Worm (Caenorhabditis elegans) whole organism, late embryonic: ENCODE results near the gene crh-2.

Source experiments
- C08G9.2 ChIP-seq: sonication (generic microtip); optimal IDR thresholded peaks from 2 replicates; lab custom pipeline; 2016; ENCODE audit warnings: mild to moderate bottlenecking, missing genetic modification characterization, moderate library complexity, missing compliant biosample characterization
- F13H6.1 ChIP-seq: sonication (generic microtip); optimal IDR thresholded peaks from 2 replicates; lab custom pipeline; 2016; ENCODE audit warnings: missing genetic modification characterization, missing compliant biosample characterization
- ceh-19 ChIP-seq: fragments of 200-800 bp; sonication (Bioruptor generic); optimal IDR thresholded peaks from 2 replicates; lab custom pipeline; 2018; ENCODE audit warnings: mild to moderate bottlenecking, missing genetic modification characterization, missing compliant biosample characterization
- ceh-22 ChIP-seq: sonication (generic microtip); optimal IDR thresholded peaks from 2 replicates; lab custom pipeline; 2017; ENCODE audit warnings: missing biosample characterization, missing genetic modification characterization
- ceh-24 ChIP-seq: sonication (generic microtip); optimal IDR thresholded peaks from 2 replicates; lab custom pipeline; 2016; ENCODE audit warnings: mild to moderate bottlenecking, missing genetic modification characterization, missing compliant biosample characterization
- ceh-30 ChIP-seq: fragments of 150-350 bp; optimal IDR thresholded peaks from 2 replicates; lab custom pipeline; 2014; ENCODE audit warnings: missing biosample characterization, missing genetic modification characterization
- ceh-31 ChIP-seq: sonication (generic microtip); optimal IDR thresholded peaks from 2 replicates; lab custom pipeline; 2016; ENCODE audit warnings: missing genetic modification characterization, missing compliant biosample characterization
- ceh-34 ChIP-seq: sonication (generic microtip); optimal IDR thresholded peaks from 2 replicates; lab custom pipeline; 2016; ENCODE audit warnings: mild to moderate bottlenecking, missing genetic modification characterization, missing compliant biosample characterization
- ceh-45 ChIP-seq: fragments of 200-800 bp; sonication (Bioruptor generic); IDR thresholded peaks from 2 replicates; pipeline ENCODE4 v1.3.6; 2022; ENCODE audit warnings: missing genetic modification reagents, missing genetic modification characterization, missing compliant biosample characterization
- ceh-6 ChIP-seq: fragments of 200-800 bp; sonication (Bioruptor generic); optimal IDR thresholded peaks from 2 replicates; lab custom pipeline; 2018; ENCODE audit warnings: mild to moderate bottlenecking, missing genetic modification characterization, missing compliant biosample characterization
- ceh-9 ChIP-seq: sonication (generic microtip); optimal IDR thresholded peaks from 2 replicates; lab custom pipeline; 2016; ENCODE audit warnings: mild to moderate bottlenecking, missing genetic modification characterization, inconsistent platforms, missing compliant biosample characterization
- dmd-4 ChIP-seq: sonication (generic microtip); optimal IDR thresholded peaks from 2 replicates; lab custom pipeline; 2016; ENCODE audit warnings: borderline replicate concordance, missing genetic modification characterization, missing compliant biosample characterization
- dve-1 ChIP-seq: sonication (generic microtip); optimal IDR thresholded peaks from 2 replicates; lab custom pipeline; 2017; ENCODE audit warnings: antibody characterized with exemption, mild to moderate bottlenecking, missing genetic modification characterization, missing compliant biosample characterization
- elt-2 ChIP-seq: sonication (generic microtip); optimal IDR thresholded peaks from 2 replicates; lab custom pipeline; 2016; ENCODE audit warnings: missing genetic modification reagents, missing genetic modification characterization, missing compliant biosample characterization
- fkh-10 ChIP-seq: fragments of 150-350 bp; optimal IDR thresholded peaks from 2 replicates; lab custom pipeline; 2014; ENCODE audit warnings: missing biosample characterization, missing genetic modification reagents, missing genetic modification characterization
- gmeb-2 ChIP-seq: sonication (generic microtip); optimal IDR thresholded peaks from 2 replicates; lab custom pipeline; 2016; ENCODE audit warnings: missing genetic modification characterization, inconsistent platforms, missing compliant biosample characterization
- hlh-30 ChIP-seq: sonication (generic microtip); optimal IDR thresholded peaks from 2 replicates; lab custom pipeline; 2017; ENCODE audit warnings: antibody characterized with exemption, missing genetic modification characterization, missing compliant biosample characterization; ENCODE audit not compliant: insufficient read depth
- lim-6 ChIP-seq: sonication (generic microtip); optimal IDR thresholded peaks from 2 replicates; lab custom pipeline; 2016; ENCODE audit warnings: missing genetic modification characterization, missing compliant biosample characterization
- mec-3 ChIP-seq: sonication (generic microtip); optimal IDR thresholded peaks from 2 replicates; lab custom pipeline; 2016; ENCODE audit warnings: borderline replicate concordance, missing genetic modification characterization, missing compliant biosample characterization
- nfya-1 ChIP-seq: sonication (generic microtip); optimal IDR thresholded peaks from 2 replicates; lab custom pipeline; 2017; ENCODE audit warnings: missing genetic modification characterization, mild to moderate bottlenecking, missing compliant biosample characterization, antibody characterized with exemption, moderate library complexity
- nhr-11 ChIP-seq: fragments of 150-350 bp; optimal IDR thresholded peaks from 2 replicates; lab custom pipeline; 2014; ENCODE audit warnings: missing biosample characterization, missing genetic modification characterization
- nhr-232 ChIP-seq: sonication (generic microtip); optimal IDR thresholded peaks from 2 replicates; lab custom pipeline; 2016; ENCODE audit warnings: missing genetic modification characterization, missing compliant biosample characterization
- pax-1 ChIP-seq: fragments of 150-350 bp; optimal IDR thresholded peaks from 2 replicates; lab custom pipeline; 2014; ENCODE audit warnings: missing biosample characterization, missing genetic modification characterization
- pha-2 ChIP-seq: sonication (generic microtip); optimal IDR thresholded peaks from 2 replicates; lab custom pipeline; 2017; ENCODE audit warnings: mild to moderate bottlenecking, missing genetic modification characterization, missing compliant biosample characterization
- sdc-2 ChIP-seq: sonication (generic microtip); optimal IDR thresholded peaks from 2 replicates; lab custom pipeline; 2016; ENCODE audit warnings: missing genotype, missing genetic modification characterization, missing compliant biosample characterization
- sox-2 ChIP-seq: fragments of 200-800 bp; sonication (Bioruptor generic); IDR thresholded peaks from 2 replicates; pipeline ENCODE4 v1.3.6; 2022; ENCODE audit warnings: missing genetic modification reagents, missing genetic modification characterization, missing compliant biosample characterization
- syd-9 ChIP-seq: sonication (generic microtip); optimal IDR thresholded peaks from 2 replicates; lab custom pipeline; 2016; ENCODE audit warnings: mild to moderate bottlenecking, missing genetic modification characterization, moderate library complexity, missing compliant biosample characterization
- tbx-2 ChIP-seq: sonication (generic microtip); optimal IDR thresholded peaks from 2 replicates; lab custom pipeline; 2016; ENCODE audit warnings: missing genetic modification characterization, missing compliant biosample characterization
- ttx-3 ChIP-seq: sonication (generic microtip); optimal IDR thresholded peaks from 2 replicates; lab custom pipeline; 2016; ENCODE audit warnings: missing genetic modification reagents, missing genetic modification characterization, missing compliant biosample characterization
- unc-55 ChIP-seq: sonication (generic microtip); optimal IDR thresholded peaks from 2 replicates; lab custom pipeline; 2017; ENCODE audit warnings: missing biosample characterization, missing genetic modification reagents, missing genetic modification characterization
- zip-5 ChIP-seq: sonication (generic microtip); optimal IDR thresholded peaks from 2 replicates; lab custom pipeline; 2016; ENCODE audit warnings: missing genetic modification characterization, missing compliant biosample characterization
- ztf-16 ChIP-seq: sonication (generic microtip); optimal IDR thresholded peaks from 2 replicates; lab custom pipeline; 2017; ENCODE audit warnings: missing genetic modification characterization, missing compliant biosample characterization

crh-2 gene

DNA sequence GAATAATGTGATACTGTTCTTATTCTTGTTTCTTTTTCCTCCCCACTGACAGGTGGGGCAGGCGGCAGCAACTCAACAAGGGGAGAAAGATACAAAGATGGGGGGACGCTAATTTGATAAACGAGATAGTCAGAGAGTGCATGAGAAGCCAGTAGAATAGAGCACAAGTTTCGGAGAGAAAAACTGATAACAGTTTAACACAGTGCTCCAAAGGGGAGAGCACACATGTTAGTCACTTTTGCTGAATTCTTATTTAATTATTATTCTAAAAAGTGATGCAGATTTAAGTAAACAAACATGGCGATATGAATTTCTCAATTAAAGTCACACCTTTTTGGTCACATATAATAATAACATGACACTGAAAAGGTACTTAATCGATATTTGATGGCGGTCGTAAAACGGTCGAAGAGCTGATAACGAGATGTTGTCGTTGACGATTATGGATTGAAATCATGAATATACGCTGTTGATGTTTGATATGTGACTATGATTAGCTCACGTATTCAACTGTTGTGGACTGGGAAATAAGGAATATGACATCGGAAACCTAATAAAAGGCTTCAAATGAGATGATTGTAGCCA lies 1.3 kb downstream of the crh-2 start:
- no peak for TF ChIP-seq fkh-10 (GFP tag; lab: Kevin White, UChicago)
- TF ChIP-seq elt-2 (tag; lab: Kevin White, UChicago) = peak; percentile 88
- no peak for TF ChIP-seq tbx-2 (tag; lab: Kevin White, UChicago)
- no peak for TF ChIP-seq F13H6.1 (tag; lab: Kevin White, UChicago)
- no peak for TF ChIP-seq ceh-45 (GFP tag; lab: Robert Waterston, UW)
- TF ChIP-seq C08G9.2 (tag; lab: Kevin White, UChicago) = no peak
- TF ChIP-seq sdc-2 (tag; lab: Kevin White, UChicago) = no peak
- no peak for TF ChIP-seq ceh-34 (tag; lab: Kevin White, UChicago)

ce11 chrII:5184661-5185545 lies 2.5 kb downstream of the crh-2 start:
- no peak for TF ChIP-seq dve-1 (tag; lab: Kevin White, UChicago)
- TF ChIP-seq ztf-16 = no peak
- no peak for TF ChIP-seq ttx-3
- TF ChIP-seq elt-2 (tag; lab: Kevin White, UChicago) = peak; percentile 83
- no peak for TF ChIP-seq pax-1 (tag; lab: Kevin White, UChicago)
- no peak for TF ChIP-seq nhr-11
- no peak for TF ChIP-seq fkh-10 (GFP tag; lab: Kevin White, UChicago)
- no peak for TF ChIP-seq pha-2 (tag; lab: Kevin White, UChicago)
- no peak for TF ChIP-seq mec-3 (tag; lab: Kevin White, UChicago)

ce11 chrII:5183207-5183606 lies 4.2 kb downstream of the crh-2 start:
- no peak for TF ChIP-seq mec-3 (tag; lab: Kevin White, UChicago)
- TF ChIP-seq ceh-22 = no peak
- no peak for TF ChIP-seq ceh-31 (tag; lab: Kevin White, UChicago)
- no peak for TF ChIP-seq ceh-24 (tag; lab: Kevin White, UChicago)
- TF ChIP-seq ceh-30 = no peak
- TF ChIP-seq lim-6 (tag; lab: Kevin White, UChicago) = no peak
- no peak for TF ChIP-seq hlh-30 (tag; lab: Kevin White, UChicago)
- no peak for TF ChIP-seq ceh-6 (GFP tag; lab: Kevin White, UChicago)
- no peak for TF ChIP-seq ceh-9 (tag; lab: Kevin White, UChicago)
- TF ChIP-seq nhr-232 (tag; lab: Kevin White, UChicago) = no peak
- no peak for TF ChIP-seq zip-5
- TF ChIP-seq C08G9.2 (tag; lab: Kevin White, UChicago) = no peak
- TF ChIP-seq ceh-19 (GFP tag; lab: Kevin White, UChicago) = no peak
- TF ChIP-seq sox-2 (GFP tag; lab: Robert Waterston, UW) = no peak
- no peak for TF ChIP-seq syd-9 (tag; lab: Kevin White, UChicago)

DNA sequence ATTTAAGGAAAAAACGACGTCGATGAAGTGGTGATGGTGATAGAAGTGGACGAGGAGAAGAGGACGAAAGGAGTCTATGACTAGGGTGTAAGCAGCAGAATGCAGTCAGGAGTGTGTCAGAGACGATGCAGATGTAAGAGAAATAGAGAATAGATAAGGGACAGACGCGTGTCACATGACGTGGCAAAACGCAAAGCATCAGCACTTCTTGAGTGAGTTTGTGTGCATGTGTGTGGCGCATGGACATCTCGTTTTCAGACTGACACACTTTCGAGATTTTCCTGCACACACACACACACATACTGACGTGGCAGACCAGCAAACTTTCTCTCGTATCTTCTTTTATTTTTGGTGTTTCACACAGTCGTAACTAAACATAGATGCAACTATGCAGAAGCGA lies 4.9 kb downstream of the crh-2 start:
- TF ChIP-seq ceh-45 (GFP tag; lab: Robert Waterston, UW) (0 out of 2 replicates have a peak, but pooled peaks have one; percentile 31), gmeb-2 (tag; lab: Kevin White, UChicago) (no peak), hlh-30 (tag; lab: Kevin White, UChicago) (peak; percentile 89), nfya-1 (tag; lab: Kevin White, UChicago) (peak; percentile 14), fkh-10 (GFP tag; lab: Kevin White, UChicago) (no peak), unc-55 (GFP tag; lab: Kevin White, UChicago) (peak; percentile 43), elt-2 (tag; lab: Kevin White, UChicago) (peak; percentile 89), dmd-4 (tag; lab: Kevin White, UChicago) (no peak)
